Worm (Caenorhabditis elegans): ENCODE measurements around the gene Y53F4B.12.

DNA sequence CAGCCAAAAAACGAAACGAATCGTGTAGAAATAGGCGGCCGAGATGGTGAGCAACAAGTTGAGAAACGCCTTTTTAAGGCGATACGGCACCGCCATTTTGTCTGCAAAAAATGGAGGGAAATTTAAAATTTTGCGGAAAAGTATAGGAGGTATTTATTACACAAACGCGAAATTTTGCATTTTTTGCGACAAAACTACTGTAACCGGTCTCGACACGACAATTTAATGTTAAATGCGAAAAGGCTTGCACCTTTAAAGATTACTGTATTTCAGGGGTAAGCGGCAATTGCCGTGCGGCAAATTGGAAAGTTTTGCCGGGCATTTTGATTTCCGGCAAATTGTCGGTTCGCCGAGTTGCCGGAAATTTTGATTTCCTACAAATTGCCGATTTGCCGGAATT, 52.5 kb downstream of the Y53F4B.12 start, which contains the start of gene Y53F4B.18:
- TF ChIP-seq F49E8.2 (tag; optimal IDR thresholded peaks at IDR 0.05; ENCODE audit: insufficient read depth) = no peak
- no peak for TF ChIP-seq C17E4.6 (GFP tag; IDR thresholded peaks at IDR 0.05)
- TF ChIP-seq let-526 (GFP tag; IDR thresholded peaks at IDR 0.05) = no peak
- no peak for TF ChIP-seq pha-4 (tag; optimal IDR thresholded peaks at IDR 0.05)
- no peak for TF ChIP-seq snpc-3.4 (tag; optimal IDR thresholded peaks at IDR 0.05)
- TF ChIP-seq nhr-27 (tag; optimal IDR thresholded peaks at IDR 0.05) = no peak
- TF ChIP-seq zfh-2 (GFP tag; conservative IDR thresholded peaks at IDR 0.05) = no peak
- no peak for TF ChIP-seq ZK185.1 (tag; optimal IDR thresholded peaks at IDR 0.05; ENCODE audit: poor library complexity, severe bottlenecking)
- no peak for TF ChIP-seq lin-35 (GFP tag; optimal IDR thresholded peaks at IDR 0.05)
- no peak for TF ChIP-seq egl-44 (GFP tag; IDR thresholded peaks at IDR 0.05)
